Fruit fly (Drosophila melanogaster) whole organism, embryonic: ENCODE results near the gene egh.
A peak's percentile ranks its signal among the peaks of the same experiment; 100 is the strongest.

Source experiments
- Antp ChIP-seq: fragments of 200-800 bp; sonication (Bioruptor generic); optimal IDR thresholded peaks from 3 replicates; lab custom pipeline; 2016; ENCODE audit warnings: missing biosample characterization, missing genetic modification characterization
- Asciz ChIP-seq: fragments of 200-800 bp; sonication (Bioruptor generic); optimal IDR thresholded peaks from 2 replicates; lab custom pipeline; 2017; ENCODE audit warnings: missing biosample characterization, mild to moderate bottlenecking, missing genetic modification characterization, missing genetic modification reagents
- Atf-2 ChIP-seq: fragments of 200-800 bp; sonication (Bioruptor generic); optimal IDR thresholded peaks from 2 replicates; lab custom pipeline; 2016; ENCODE audit warnings: missing biosample characterization, missing genetic modification characterization
- CG11085 ChIP-seq: fragments of 200-800 bp; sonication (Bioruptor generic); IDR thresholded peaks from 2 replicates; pipeline ENCODE4 v1.3.6; 2022; ENCODE audit warnings: missing biosample characterization, missing genetic modification characterization
- CG12104 ChIP-seq: fragments of 200-800 bp; sonication (Bioruptor generic); optimal IDR thresholded peaks from 3 replicates; lab custom pipeline; 2016; ENCODE audit warnings: missing biosample characterization, missing genetic modification characterization
- CG15073 ChIP-seq: fragments of 200-800 bp; sonication (Bioruptor generic); optimal IDR thresholded peaks from 2 replicates; lab custom pipeline; 2016; ENCODE audit warnings: missing biosample characterization, missing genetic modification characterization
- CG15514 ChIP-seq: fragments of 200-800 bp; sonication (Bioruptor generic); optimal IDR thresholded peaks from 3 replicates; lab custom pipeline; 2017; ENCODE audit warnings: missing biosample characterization, missing genetic modification characterization, mild to moderate bottlenecking, moderate library complexity, missing genetic modification reagents
- CG15601 ChIP-seq: fragments of 200-800 bp; sonication (Bioruptor generic); optimal IDR thresholded peaks from 3 replicates; lab custom pipeline; 2019; ENCODE audit warnings: missing biosample characterization, mild to moderate bottlenecking, missing genetic modification characterization, moderate library complexity
- CG1602 ChIP-seq: fragments of 200-800 bp; sonication (Bioruptor generic); optimal IDR thresholded peaks from 3 replicates; lab custom pipeline; 2016; ENCODE audit warnings: missing biosample characterization, missing genetic modification characterization
- CG1603 ChIP-seq: fragments of 200-800 bp; sonication (Bioruptor generic); optimal IDR thresholded peaks from 2 replicates; lab custom pipeline; 2019; ENCODE audit warnings: missing biosample characterization, mild to moderate bottlenecking, missing genetic modification characterization, moderate library complexity
- CG17328 ChIP-seq: fragments of 200-800 bp; sonication (Bioruptor generic); IDR thresholded peaks from 2 replicates; pipeline ENCODE4 v1.3.6; 2022; ENCODE audit warnings: missing biosample characterization, missing genetic modification characterization
- CG17359 ChIP-seq: fragments of 200-800 bp; sonication (Bioruptor generic); optimal IDR thresholded peaks from 3 replicates; lab custom pipeline; 2018; ENCODE audit warnings: missing biosample characterization, mild to moderate bottlenecking, missing genetic modification characterization, moderate library complexity
- CG32532 ChIP-seq: fragments of 200-800 bp; sonication (Bioruptor generic); IDR thresholded peaks from 2 replicates; pipeline ENCODE4 v1.3.6; 2022; ENCODE audit warnings: missing biosample characterization, missing genetic modification characterization
- CG34422 ChIP-seq: fragments of 200-800 bp; sonication (Bioruptor generic); IDR thresholded peaks from 3 replicates; pipeline ENCODE4 v1.3.6; 2022; ENCODE audit warnings: missing biosample characterization, missing genetic modification characterization
- CG3995 ChIP-seq: fragments of 200-800 bp; sonication (Bioruptor generic); optimal IDR thresholded peaks from 3 replicates; lab custom pipeline; 2016; ENCODE audit warnings: missing biosample characterization, missing genetic modification characterization
- CG42726 ChIP-seq: fragments of 200-800 bp; sonication (Bioruptor generic); IDR thresholded peaks from 2 replicates; pipeline ENCODE4 v1.3.6; 2022; ENCODE audit warnings: missing biosample characterization, missing genetic modification characterization; ENCODE audit not compliant: partially characterized antibody
- CG4360 ChIP-seq: fragments of 200-800 bp; sonication (Bioruptor generic); IDR thresholded peaks from 2 replicates; pipeline ENCODE4 v1.3.6; 2022; ENCODE audit warnings: missing biosample characterization, missing genetic modification characterization
- CG4404 ChIP-seq: fragments of 200-800 bp; sonication (Bioruptor generic); IDR thresholded peaks from 2 replicates; pipeline ENCODE4 v1.3.6; 2022; ENCODE audit warnings: missing biosample characterization, missing genetic modification characterization
- CG4424 ChIP-seq: fragments of 200-800 bp; sonication (Bioruptor generic); optimal IDR thresholded peaks from 3 replicates; lab custom pipeline; 2016; ENCODE audit warnings: missing biosample characterization, missing genetic modification characterization
- CG6254 ChIP-seq: fragments of 200-800 bp; sonication (Bioruptor generic); optimal IDR thresholded peaks from 3 replicates; lab custom pipeline; 2017; ENCODE audit warnings: mild to moderate bottlenecking, missing biosample characterization, missing genetic modification reagents, missing genetic modification characterization
- CG6689 ChIP-seq: fragments of 200-800 bp; sonication (Bioruptor generic); IDR thresholded peaks from 2 replicates; pipeline ENCODE4 v1.3.6; 2022; ENCODE audit warnings: missing biosample characterization, missing genetic modification characterization
- CG8944 ChIP-seq: fragments of 200-800 bp; sonication (Bioruptor generic); optimal IDR thresholded peaks from 3 replicates; lab custom pipeline; 2016; ENCODE audit warnings: missing biosample characterization, missing genetic modification characterization
- CG9215 ChIP-seq: fragments of 200-800 bp; sonication (Bioruptor generic); IDR thresholded peaks from 2 replicates; pipeline ENCODE4 v1.3.6; 2022; ENCODE audit warnings: missing biosample characterization, missing genetic modification characterization
- CG9727 ChIP-seq: fragments of 200-800 bp; sonication (Bioruptor generic); optimal IDR thresholded peaks from 3 replicates; lab custom pipeline; 2017; ENCODE audit warnings: missing biosample characterization, mild to moderate bottlenecking, missing genetic modification characterization
- HLH54F ChIP-seq: fragments of 200-800 bp; sonication (Bioruptor generic); optimal IDR thresholded peaks from 3 replicates; lab custom pipeline; 2016; ENCODE audit warnings: missing biosample characterization, missing genetic modification characterization
- HLHmδ ChIP-seq: fragments of 200-800 bp; sonication (Bioruptor generic); optimal IDR thresholded peaks from 2 replicates; lab custom pipeline; 2018; ENCODE audit warnings: missing biosample characterization, mild to moderate bottlenecking, missing genetic modification characterization, moderate library complexity
- MBD-R2 ChIP-seq: fragments of 200-800 bp; sonication (Bioruptor generic); IDR thresholded peaks from 2 replicates; pipeline ENCODE4 v1.3.6; 2022; ENCODE audit warnings: missing biosample characterization, missing genetic modification characterization
- Mad ChIP-seq: fragments of 200-800 bp; sonication (Bioruptor generic); optimal IDR thresholded peaks from 2 replicates; lab custom pipeline; 2016; ENCODE audit warnings: missing biosample characterization, missing genetic modification characterization
- Max ChIP-seq: fragments of 200-800 bp; sonication (Bioruptor generic); optimal IDR thresholded peaks from 2 replicates; lab custom pipeline; 2016; ENCODE audit warnings: missing biosample characterization, mild to moderate bottlenecking, missing genetic modification characterization
- Oli ChIP-seq: fragments of 200-800 bp; sonication (Bioruptor generic); optimal IDR thresholded peaks from 2 replicates; lab custom pipeline; 2018; ENCODE audit warnings: missing biosample characterization, mild to moderate bottlenecking, missing genetic modification characterization, moderate library complexity
- Scr ChIP-seq: fragments of 200-800 bp; sonication (Bioruptor generic); IDR thresholded peaks from 2 replicates; pipeline ENCODE4 v1.3.6; 2022; ENCODE audit warnings: missing biosample characterization, missing genetic modification characterization; ENCODE audit not compliant: partially characterized antibody
- Side ChIP-seq: fragments of 200-800 bp; sonication (Bioruptor generic); optimal IDR thresholded peaks from 2 replicates; lab custom pipeline; 2016; ENCODE audit warnings: missing biosample characterization, missing genetic modification characterization
- al ChIP-seq: fragments of 200-800 bp; sonication (Bioruptor generic); IDR thresholded peaks from 2 replicates; pipeline ENCODE4 v1.3.6; 2022; ENCODE audit warnings: missing biosample characterization, missing genetic modification characterization
- bigmax ChIP-seq: fragments of 200-800 bp; sonication (Bioruptor generic); optimal IDR thresholded peaks from 2 replicates; lab custom pipeline; 2018; ENCODE audit warnings: missing biosample characterization, mild to moderate bottlenecking, missing genetic modification characterization
- bsh ChIP-seq, 2 experiments: fragments of 200-800 bp; sonication (Bioruptor generic); optimal IDR thresholded peaks; 2 replicates each; lab custom pipeline; 2017 to 2018; ENCODE audit warnings: mild to moderate bottlenecking in 2 of 2, missing biosample characterization in 2 of 2, missing genetic modification characterization in 2 of 2, moderate library complexity in 1 of 2
- chm ChIP-seq: fragments of 200-800 bp; sonication (Bioruptor generic); IDR thresholded peaks from 2 replicates; pipeline ENCODE4 v1.3.6; 2022; ENCODE audit warnings: missing biosample characterization, missing genetic modification characterization
- en ChIP-seq: fragments of 200-800 bp; sonication (Bioruptor generic); optimal IDR thresholded peaks from 2 replicates; lab custom pipeline; 2016; ENCODE audit warnings: missing biosample characterization, missing genetic modification characterization
- gcm ChIP-seq: fragments of 200-800 bp; sonication (Bioruptor generic); optimal IDR thresholded peaks from 2 replicates; lab custom pipeline; 2019; ENCODE audit warnings: missing biosample characterization, mild to moderate bottlenecking, missing genetic modification characterization, moderate library complexity
- kah ChIP-seq: fragments of 200-800 bp; sonication (Bioruptor generic); optimal IDR thresholded peaks from 2 replicates; lab custom pipeline; 2018; ENCODE audit warnings: missing biosample characterization, mild to moderate bottlenecking, missing genetic modification characterization
- lola ChIP-seq, 3 experiments: fragments of >200 bp in 2 of 3; fragments of 200-800 bp in 1 of 3; sonication (Bioruptor generic) in 1 of 3; optimal IDR thresholded peaks; 2 replicates each; lab custom pipeline; 2017 to 2019; ENCODE audit warnings: missing biosample characterization in 3 of 3, missing genetic modification characterization in 3 of 3, mild to moderate bottlenecking in 1 of 3, moderate library complexity in 1 of 3
- lov ChIP-seq, 2 experiments: fragments of 200-800 bp in 1 of 2; fragments of >200 bp in 1 of 2; sonication (Bioruptor generic) in 1 of 2; IDR thresholded peaks in 1 of 2; optimal IDR thresholded peaks in 1 of 2; 2 replicates in 1 of 2; 3 replicates in 1 of 2; pipeline versions ENCODE4 v1.3.6 to Lab custom; 2017 to 2022; ENCODE audit warnings: missing biosample characterization in 1 of 2, missing genetic modification characterization in 1 of 2
- onecut ChIP-seq: fragments of 200-800 bp; sonication (Bioruptor generic); IDR thresholded peaks from 2 replicates; pipeline ENCODE4 v1.3.6; 2022; ENCODE audit warnings: missing biosample characterization, missing genetic modification characterization
- pho ChIP-seq: fragments of 200-800 bp; sonication (Bioruptor generic); optimal IDR thresholded peaks from 2 replicates; lab custom pipeline; 2016; ENCODE audit warnings: missing biosample characterization, missing genetic modification characterization
- phol ChIP-seq: fragments of 200-800 bp; sonication (Bioruptor generic); optimal IDR thresholded peaks from 3 replicates; lab custom pipeline; 2018; ENCODE audit warnings: missing biosample characterization, mild to moderate bottlenecking, missing genetic modification characterization, moderate library complexity
- schlank ChIP-seq: fragments of 200-800 bp; sonication (Bioruptor generic); optimal IDR thresholded peaks from 2 replicates; lab custom pipeline; 2018; ENCODE audit warnings: missing biosample characterization, mild to moderate bottlenecking, missing genetic modification characterization
- so ChIP-seq: fragments of 200-800 bp; sonication (Bioruptor generic); IDR thresholded peaks from 3 replicates; pipeline ENCODE4 v1.3.6; 2022; ENCODE audit warnings: missing biosample characterization, missing genetic modification characterization
- stc ChIP-seq: fragments of 200-800 bp; sonication (Bioruptor generic); IDR thresholded peaks from 2 replicates; pipeline ENCODE4 v1.3.6; 2022; ENCODE audit warnings: missing biosample characterization, missing genetic modification characterization
- tio ChIP-seq: fragments of 200-800 bp; sonication (Bioruptor generic); optimal IDR thresholded peaks from 2 replicates; lab custom pipeline; 2017; ENCODE audit warnings: missing biosample characterization, missing genetic modification characterization, inconsistent platforms
- trem ChIP-seq: fragments of 200-800 bp; optimal IDR thresholded peaks from 3 replicates; lab custom pipeline; 2019; ENCODE audit warnings: missing biosample characterization, mild to moderate bottlenecking, missing genetic modification characterization, moderate library complexity

Gene egh

DNA sequence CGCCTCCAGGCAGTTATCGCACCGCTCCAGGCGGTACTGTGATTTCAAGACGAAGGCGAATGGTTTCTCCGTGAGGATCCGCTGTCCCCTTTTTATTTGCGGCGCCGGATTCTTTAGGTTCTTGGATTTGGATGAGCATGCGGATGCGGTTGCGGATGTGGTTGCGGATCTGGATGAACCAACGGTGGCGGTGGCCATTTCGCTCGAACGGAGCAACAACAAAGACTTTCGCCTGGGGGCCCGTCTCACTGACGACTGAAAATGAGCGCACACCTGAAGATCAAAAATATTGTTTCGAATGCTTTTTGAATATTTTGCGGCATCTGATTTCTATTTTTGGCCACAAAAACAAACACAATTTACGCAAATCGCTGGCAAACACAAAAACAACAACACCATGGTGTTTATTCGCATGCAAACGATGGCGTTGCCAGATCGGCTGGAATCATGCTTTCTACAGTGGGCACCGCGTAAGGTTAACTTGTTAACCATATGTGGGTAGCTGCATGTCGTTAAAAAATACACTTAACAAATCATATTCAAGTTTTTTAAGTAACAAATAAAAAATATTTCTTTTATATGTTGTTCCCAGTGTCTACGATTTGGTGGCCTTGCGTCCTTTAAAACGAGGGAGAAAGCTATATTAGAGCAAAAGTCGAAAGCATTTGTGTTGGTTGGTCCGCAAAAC lies 20.3 kb downstream of the egh start, which contains the start of gene Smyd3 (continued):
- TF ChIP-seq CG4404 (GFP tag; lab: Robert Waterston, UW) (peak; percentile 55), CG15073 (GFP tag; lab: Kevin White, UChicago) (no peak), CG4360 (peak; percentile 86), al (GFP tag; lab: Robert Waterston, UW) (peak; percentile 67), CG17328 (GFP tag; lab: Robert Waterston, UW) (peak; percentile 80), CG1602 (GFP tag; lab: Kevin White, UChicago) (peak; percentile 71), bsh (GFP tag; optimal IDR thresholded peaks at IDR 0.05; lab: Kevin White, UChicago) (peak; percentile 17 to 78), chm (GFP tag; lab: Robert Waterston, UW) (peak; percentile 76), CG1603 (peak; percentile 73), schlank (tag; lab: Kevin White, UChicago) (peak; percentile 1), CG11085 (GFP tag; lab: Robert Waterston, UW) (peak; percentile 63; the same call in 1 of the 2 replicates), CG3995 (GFP tag; lab: Kevin White, UChicago) (peak; percentile 29), CG42726 (GFP tag; lab: Robert Waterston, UW) (no peak), Scr (no peak), Max (peak; percentile 80), CG32532 (GFP tag; lab: Robert Waterston, UW) (peak; percentile 89), Antp (GFP tag; lab: Kevin White, UChicago) (peak; percentile 79), Atf-2 (GFP tag; lab: Kevin White, UChicago) (peak; percentile 65), bigmax (no peak), phol (peak; percentile 69), lov (optimal IDR thresholded peaks at IDR 0.05; lab: Kevin White, UChicago) (no peak), lov (GFP tag; IDR thresholded peaks at IDR 0.05; lab: Robert Waterston, UW) (peak; percentile 79; the same call in 2 of the 3 replicates), en (GFP tag; lab: Kevin White, UChicago) (peak; percentile 58), gcm (GFP tag; lab: Kevin White, UChicago) (no peak), CG4424 (GFP tag; lab: Kevin White, UChicago) (peak; percentile 80), CG6254 (GFP tag; lab: Kevin White, UChicago) (no peak), CG9215 (GFP tag; lab: Robert Waterston, UW) (peak; percentile 53), CG12104 (GFP tag; lab: Kevin White, UChicago) (peak; percentile 1), onecut (GFP tag; lab: Robert Waterston, UW) (peak; percentile 55), CG8944 (peak; percentile 67), Side (GFP tag; lab: Kevin White, UChicago) (peak; percentile 62), CG17359 (tag; lab: Kevin White, UChicago) (peak; percentile 76), CG6689 (GFP tag; lab: Robert Waterston, UW) (peak; percentile 83), CG15601 (tag; lab: Kevin White, UChicago) (peak; percentile 45), so (GFP tag; lab: Robert Waterston, UW) (peak; percentile 69; the same call in 1 of the 3 replicates), HLHmδ (GFP tag; lab: Kevin White, UChicago) (no peak), CG15514 (GFP tag; lab: Kevin White, UChicago) (peak; percentile 67), trem (tag; lab: Kevin White, UChicago) (peak; percentile 56), Mad (GFP tag; lab: Kevin White, UChicago) (peak; percentile 57), MBD-R2 (peak; percentile 90), tio (GFP tag; lab: Kevin White, UChicago) (no peak), pho (GFP tag; lab: Kevin White, UChicago) (peak; percentile 73), kah (GFP tag; lab: Kevin White, UChicago) (peak; percentile 23), CG34422 (GFP tag; lab: Robert Waterston, UW) (peak; percentile 84), stc (peak; percentile 79; the same call in 1 of the 2 replicates), HLH54F (GFP tag; lab: Kevin White, UChicago) (peak; percentile 85), Asciz (GFP tag; lab: Kevin White, UChicago) (no peak), Oli (tag; lab: Kevin White, UChicago) (peak; percentile 69), CG9727 (peak; percentile 73), lola (GFP tag; optimal IDR thresholded peaks at IDR 0.05; lab: Kevin White, UChicago) (peak in 1 of 3 experiments; percentile 50)
